Worm (Caenorhabditis elegans) whole organism, mixed stage, embryonic: ENCODE data around the gene tag-275.

Source experiments
- bed-3 ChIP-seq: fragments of 200-800 bp; sonication (Bioruptor generic); optimal IDR thresholded peaks from 3 replicates; lab custom pipeline; 2018; ENCODE audit warnings: mild to moderate bottlenecking, missing genetic modification characterization, moderate library complexity, missing compliant biosample characterization
- ceh-39 ChIP-seq: fragments of 150-350 bp; optimal IDR thresholded peaks from 2 replicates; lab custom pipeline; 2014; ENCODE audit warnings: missing biosample characterization, missing genetic modification characterization
- ces-1 ChIP-seq: fragments of 150-350 bp; optimal IDR thresholded peaks from 2 replicates; lab custom pipeline; 2014; ENCODE audit warnings: missing biosample characterization, missing genetic modification reagents, missing genetic modification characterization
- elt-3 ChIP-seq: fragments of 150-350 bp; optimal IDR thresholded peaks from 2 replicates; lab custom pipeline; 2014; ENCODE audit warnings: missing biosample characterization, missing genetic modification characterization
- flh-1 ChIP-seq: fragments of 200-800 bp; sonication (Bioruptor generic); optimal IDR thresholded peaks from 2 replicates; lab custom pipeline; 2018; ENCODE audit warnings: mild to moderate bottlenecking, missing genetic modification characterization, moderate library complexity, missing compliant biosample characterization
- mep-1 ChIP-seq: fragments of 150-350 bp; optimal IDR thresholded peaks from 2 replicates; lab custom pipeline; 2017; ENCODE audit warnings: missing biosample characterization, missing genetic modification reagents, missing genetic modification characterization, inconsistent platforms
- nhr-12 ChIP-seq: fragments of 150-350 bp; optimal IDR thresholded peaks from 2 replicates; lab custom pipeline; 2014; ENCODE audit warnings: missing biosample characterization, missing genetic modification characterization
- nhr-237 ChIP-seq: fragments of 150-350 bp; optimal IDR thresholded peaks from 2 replicates; lab custom pipeline; 2014; ENCODE audit warnings: missing biosample characterization, missing genetic modification characterization
- snpc-4 ChIP-seq: fragments of 150-350 bp; optimal IDR thresholded peaks from 2 replicates; lab custom pipeline; 2014; ENCODE audit warnings: missing biosample characterization, missing genetic modification characterization
- tbx-8 ChIP-seq: fragments of 200-800 bp; sonication (Bioruptor generic); optimal IDR thresholded peaks from 2 replicates; lab custom pipeline; 2018; ENCODE audit warnings: mild to moderate bottlenecking, missing genetic modification characterization, moderate library complexity, missing compliant biosample characterization
- unc-39 ChIP-seq: fragments of 150-350 bp; optimal IDR thresholded peaks from 2 replicates; lab custom pipeline; 2014; ENCODE audit warnings: missing biosample characterization, missing genetic modification characterization
- ztf-11 ChIP-seq: fragments of 150-350 bp; optimal IDR thresholded peaks from 2 replicates; lab custom pipeline; 2014; ENCODE audit warnings: missing biosample characterization, missing genetic modification characterization

DNA sequence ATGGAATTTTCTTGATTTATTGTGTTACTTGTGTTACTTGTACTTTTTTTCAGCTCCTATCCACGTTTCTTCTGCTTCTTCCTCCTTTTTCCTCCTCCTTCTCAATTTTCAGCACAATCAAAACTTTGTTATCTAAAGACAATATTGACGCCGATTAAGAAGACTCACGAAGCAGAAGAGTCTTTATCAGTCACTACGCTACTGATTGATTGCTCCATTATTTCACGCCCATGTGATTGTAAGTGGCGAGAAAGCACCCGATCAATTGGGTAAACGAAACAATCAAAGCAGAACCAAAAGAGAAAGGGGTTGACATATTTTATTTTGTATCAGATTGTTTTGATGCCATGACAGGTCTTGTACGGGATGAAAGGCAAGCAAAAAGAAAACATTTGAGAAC is 18.9 kb upstream of the tag-275 start, which contains the start of gene T25B2.2:
- TF ChIP-seq nhr-12 (no peak), elt-3 (tag; lab: Kevin White, UChicago) (no peak), tbx-8 (GFP tag; lab: Kevin White, UChicago) (no peak), snpc-4 (tag; lab: Kevin White, UChicago) (no peak), ces-1 (GFP tag; lab: Kevin White, UChicago) (no peak), flh-1 (GFP tag; lab: Kevin White, UChicago) (no peak), mep-1 (tag; lab: Kevin White, UChicago) (no peak), bed-3 (GFP tag; lab: Kevin White, UChicago) (no peak), unc-39 (tag; lab: Kevin White, UChicago) (no peak), nhr-237 (no peak), ceh-39 (tag; lab: Kevin White, UChicago) (no peak), ztf-11 (no peak)
